Worm (Caenorhabditis elegans): ENCODE measurements around the gene ZK1236.9.

- TF ChIP-seq elt-3 (tag; optimal IDR thresholded peaks at IDR 0.05) (no peak), snpc-4 (tag; optimal IDR thresholded peaks at IDR 0.05) (no peak)
Observed at ce11 chrIII:8417968-8418267, 17.1 kb downstream of the ZK1236.9 start, which contains the start of gene sor-1.

Measured in whole organism, mixed stage, embryonic.